Fruit fly (Drosophila melanogaster) whole organism, embryonic: Measurements from ENCODE around the gene Gr5a.

Experiments
- Ada2b ChIP-seq: fragments of 200-800 bp; sonication (Bioruptor generic); IDR thresholded peaks from 2 replicates; pipeline ENCODE4 v1.3.6; 2022; ENCODE audit warnings: missing biosample characterization, missing genetic modification characterization
- Bteb2 ChIP-seq: fragments of 200-800 bp; sonication (Bioruptor generic); optimal IDR thresholded peaks from 2 replicates; lab custom pipeline; 2016; ENCODE audit warnings: missing biosample characterization, missing genetic modification characterization
- CG1024 ChIP-seq: fragments of 200-800 bp; sonication (Bioruptor generic); IDR thresholded peaks from 2 replicates; pipeline ENCODE4 v1.3.6; 2022; ENCODE audit warnings: missing biosample characterization, missing genetic modification characterization
- CG11085 ChIP-seq: fragments of 200-800 bp; sonication (Bioruptor generic); IDR thresholded peaks from 2 replicates; pipeline ENCODE4 v1.3.6; 2022; ENCODE audit warnings: missing biosample characterization, missing genetic modification characterization
- CG11723 ChIP-seq: fragments of 200-800 bp; sonication (Bioruptor generic); optimal IDR thresholded peaks from 2 replicates; lab custom pipeline; 2017; ENCODE audit warnings: missing biosample characterization, mild to moderate bottlenecking, missing genetic modification characterization
- CG12942 ChIP-seq: fragments of 200-800 bp; sonication (Bioruptor generic); optimal IDR thresholded peaks from 3 replicates; lab custom pipeline; 2016; ENCODE audit warnings: missing biosample characterization, missing genetic modification characterization
- CG15269 ChIP-seq: fragments of 200-800 bp; sonication (Bioruptor generic); optimal IDR thresholded peaks from 2 replicates; lab custom pipeline; 2018; ENCODE audit warnings: missing biosample characterization, mild to moderate bottlenecking, missing genetic modification characterization, moderate library complexity
- CG15601 ChIP-seq: fragments of 200-800 bp; sonication (Bioruptor generic); optimal IDR thresholded peaks from 3 replicates; lab custom pipeline; 2019; ENCODE audit warnings: missing biosample characterization, mild to moderate bottlenecking, missing genetic modification characterization, moderate library complexity
- CG17328 ChIP-seq: fragments of 200-800 bp; sonication (Bioruptor generic); IDR thresholded peaks from 2 replicates; pipeline ENCODE4 v1.3.6; 2022; ENCODE audit warnings: missing biosample characterization, missing genetic modification characterization
- CG17829 ChIP-seq: fragments of 200-800 bp; optimal IDR thresholded peaks from 2 replicates; lab custom pipeline; 2019; ENCODE audit warnings: missing biosample characterization, mild to moderate bottlenecking, missing genetic modification characterization, moderate library complexity
- CG18262 ChIP-seq: fragments of 200-800 bp; optimal IDR thresholded peaks from 3 replicates; lab custom pipeline; 2019; ENCODE audit warnings: missing biosample characterization, mild to moderate bottlenecking, missing genetic modification characterization, moderate library complexity
- CG30020 ChIP-seq: fragments of 200-800 bp; optimal IDR thresholded peaks from 2 replicates; lab custom pipeline; 2019; ENCODE audit warnings: missing biosample characterization, mild to moderate bottlenecking, missing genetic modification characterization, moderate library complexity
- CG33557 ChIP-seq: fragments of 200-800 bp; sonication (Bioruptor generic); optimal IDR thresholded peaks from 2 replicates; lab custom pipeline; 2019; ENCODE audit warnings: missing biosample characterization, mild to moderate bottlenecking, missing genetic modification characterization, moderate library complexity
- CG34422 ChIP-seq: fragments of 200-800 bp; sonication (Bioruptor generic); IDR thresholded peaks from 3 replicates; pipeline ENCODE4 v1.3.6; 2022; ENCODE audit warnings: missing biosample characterization, missing genetic modification characterization
- CG4404 ChIP-seq: fragments of 200-800 bp; sonication (Bioruptor generic); IDR thresholded peaks from 2 replicates; pipeline ENCODE4 v1.3.6; 2022; ENCODE audit warnings: missing biosample characterization, missing genetic modification characterization
- CG6683 ChIP-seq: fragments of 200-800 bp; sonication (Bioruptor generic); optimal IDR thresholded peaks from 2 replicates; lab custom pipeline; 2017; ENCODE audit warnings: missing biosample characterization, mild to moderate bottlenecking, missing genetic modification characterization, missing genetic modification reagents
- CG6854 ChIP-seq: fragments of 200-800 bp; sonication (Bioruptor generic); optimal IDR thresholded peaks from 3 replicates; lab custom pipeline; 2017; ENCODE audit warnings: missing biosample characterization, mild to moderate bottlenecking, missing genetic modification characterization
- CG8089 ChIP-seq: fragments of 200-800 bp; sonication (Bioruptor generic); optimal IDR thresholded peaks from 3 replicates; lab custom pipeline; 2016; ENCODE audit warnings: missing biosample characterization, missing genetic modification characterization
- CG9215 ChIP-seq: fragments of 200-800 bp; sonication (Bioruptor generic); IDR thresholded peaks from 2 replicates; pipeline ENCODE4 v1.3.6; 2022; ENCODE audit warnings: missing biosample characterization, missing genetic modification characterization
- CG9727 ChIP-seq: fragments of 200-800 bp; sonication (Bioruptor generic); optimal IDR thresholded peaks from 3 replicates; lab custom pipeline; 2017; ENCODE audit warnings: missing biosample characterization, mild to moderate bottlenecking, missing genetic modification characterization
- D19B ChIP-seq: fragments of 200-800 bp; sonication (Bioruptor generic); optimal IDR thresholded peaks from 2 replicates; lab custom pipeline; 2017; ENCODE audit warnings: missing biosample characterization, mild to moderate bottlenecking, missing genetic modification characterization
- Deaf1 ChIP-seq: fragments of 200-800 bp; optimal IDR thresholded peaks from 3 replicates; lab custom pipeline; 2019; ENCODE audit warnings: missing biosample characterization, mild to moderate bottlenecking, missing genetic modification characterization, moderate library complexity
- Dek ChIP-seq: fragments of 200-800 bp; sonication (Bioruptor generic); optimal IDR thresholded peaks from 3 replicates; lab custom pipeline; 2019; ENCODE audit warnings: missing biosample characterization, mild to moderate bottlenecking, missing genetic modification characterization, moderate library complexity
- Doc2 ChIP-seq: fragments of 200-800 bp; sonication (Bioruptor generic); IDR thresholded peaks from 2 replicates; pipeline ENCODE4 v1.3.6; 2022; ENCODE audit warnings: missing biosample characterization, missing genetic modification characterization
- H2.0 ChIP-seq: fragments of 200-800 bp; sonication (Bioruptor generic); IDR thresholded peaks from 2 replicates; pipeline ENCODE4 v1.3.6; 2022; ENCODE audit warnings: missing biosample characterization, missing genetic modification characterization
- HLH4C ChIP-seq: fragments of 200-800 bp; sonication (Bioruptor generic); IDR thresholded peaks from 3 replicates; pipeline ENCODE4 v1.3.6; 2022; ENCODE audit warnings: missing biosample characterization, missing genetic modification characterization; ENCODE audit not compliant: partially characterized antibody
- HmgD ChIP-seq: fragments of 200-800 bp; sonication (Bioruptor generic); optimal IDR thresholded peaks from 3 replicates; lab custom pipeline; 2016; ENCODE audit warnings: missing biosample characterization, missing genetic modification characterization
- Hsf ChIP-seq: fragments of 200-800 bp; sonication (Bioruptor generic); optimal IDR thresholded peaks from 3 replicates; lab custom pipeline; 2016; ENCODE audit warnings: missing biosample characterization, missing genetic modification characterization
- MBD-R2 ChIP-seq: fragments of 200-800 bp; sonication (Bioruptor generic); IDR thresholded peaks from 2 replicates; pipeline ENCODE4 v1.3.6; 2022; ENCODE audit warnings: missing biosample characterization, missing genetic modification characterization
- NC2α ChIP-seq: fragments of 200-800 bp; sonication (Bioruptor generic); optimal IDR thresholded peaks from 2 replicates; lab custom pipeline; 2016; ENCODE audit warnings: missing biosample characterization, missing genetic modification characterization
- Sox102F ChIP-seq: fragments of 200-800 bp; sonication (Bioruptor generic); optimal IDR thresholded peaks from 2 replicates; lab custom pipeline; 2018; ENCODE audit warnings: missing biosample characterization, mild to moderate bottlenecking, missing genetic modification characterization, moderate library complexity
- Sry-β ChIP-seq: fragments of 200-800 bp; sonication (Bioruptor generic); optimal IDR thresholded peaks from 2 replicates; lab custom pipeline; 2018; ENCODE audit warnings: missing biosample characterization, mild to moderate bottlenecking, missing genetic modification characterization, moderate library complexity
- al ChIP-seq: fragments of 200-800 bp; sonication (Bioruptor generic); IDR thresholded peaks from 2 replicates; pipeline ENCODE4 v1.3.6; 2022; ENCODE audit warnings: missing biosample characterization, missing genetic modification characterization
- ase ChIP-seq: fragments of 200-800 bp; sonication (Bioruptor generic); IDR thresholded peaks from 3 replicates; pipeline ENCODE4 v1.3.6; 2022; ENCODE audit warnings: missing biosample characterization, missing genetic modification characterization
- az2 ChIP-seq: fragments of 200-800 bp; sonication (Bioruptor generic); optimal IDR thresholded peaks from 3 replicates; lab custom pipeline; 2016; ENCODE audit warnings: missing biosample characterization, missing genetic modification characterization
- gce ChIP-seq: fragments of 200-800 bp; sonication (Bioruptor generic); IDR thresholded peaks from 3 replicates; pipeline ENCODE4 v1.3.6; 2022; ENCODE audit warnings: missing biosample characterization, missing genetic modification characterization
- gem ChIP-seq: fragments of 200-800 bp; sonication (Bioruptor generic); optimal IDR thresholded peaks from 2 replicates; lab custom pipeline; 2019; ENCODE audit warnings: missing biosample characterization, mild to moderate bottlenecking, missing genetic modification characterization, moderate library complexity
- klu ChIP-seq: fragments of 200-800 bp; sonication (Bioruptor generic); IDR thresholded peaks from 2 replicates; pipeline ENCODE4 v1.3.6; 2022; ENCODE audit warnings: missing biosample characterization, missing genetic modification characterization
- kni ChIP-seq: fragments of 200-800 bp; sonication (Bioruptor generic); optimal IDR thresholded peaks from 3 replicates; lab custom pipeline; 2017; ENCODE audit warnings: mild to moderate bottlenecking, missing biosample characterization, missing genetic modification reagents, missing genetic modification characterization
- lbe ChIP-seq: fragments of 200-800 bp; sonication (Bioruptor generic); optimal IDR thresholded peaks from 2 replicates; lab custom pipeline; 2016; ENCODE audit warnings: missing biosample characterization, mild to moderate bottlenecking, missing genetic modification characterization
- maf-S ChIP-seq: fragments of 200-800 bp; sonication (Bioruptor generic); optimal IDR thresholded peaks from 2 replicates; lab custom pipeline; 2016; ENCODE audit warnings: missing biosample characterization, missing genetic modification characterization
- nom ChIP-seq: fragments of 200-800 bp; sonication (Bioruptor generic); optimal IDR thresholded peaks from 2 replicates; lab custom pipeline; 2017; ENCODE audit warnings: missing biosample characterization, missing genetic modification characterization, mild to moderate bottlenecking, moderate library complexity, missing genetic modification reagents
- pum ChIP-seq: fragments of 200-800 bp; sonication (Bioruptor generic); optimal IDR thresholded peaks from 2 replicates; lab custom pipeline; 2016; ENCODE audit warnings: missing biosample characterization, missing genetic modification characterization
- sens-2 ChIP-seq: fragments of 200-800 bp; sonication (Bioruptor generic); IDR thresholded peaks from 2 replicates; pipeline ENCODE4 v1.3.6; 2022; ENCODE audit warnings: missing biosample characterization, missing genetic modification characterization
- slou ChIP-seq: fragments of 200-800 bp; sonication (Bioruptor generic); optimal IDR thresholded peaks from 3 replicates; lab custom pipeline; 2016; ENCODE audit warnings: missing biosample characterization, missing genetic modification characterization
- so ChIP-seq: fragments of 200-800 bp; sonication (Bioruptor generic); IDR thresholded peaks from 3 replicates; pipeline ENCODE4 v1.3.6; 2022; ENCODE audit warnings: missing biosample characterization, missing genetic modification characterization
- sug ChIP-seq: fragments of 200-800 bp; optimal IDR thresholded peaks from 2 replicates; lab custom pipeline; 2019; ENCODE audit warnings: missing biosample characterization, mild to moderate bottlenecking, missing genetic modification characterization, moderate library complexity
- ttk ChIP-seq: fragments of 200-800 bp; sonication (Bioruptor generic); IDR thresholded peaks from 2 replicates; pipeline ENCODE4 v2.1.2; 2022; ENCODE audit warnings: missing biosample characterization, missing genetic modification characterization
- wor ChIP-seq: fragments of 200-800 bp; sonication (Bioruptor generic); IDR thresholded peaks from 2 replicates; pipeline ENCODE4 v1.3.6; 2022; ENCODE audit warnings: missing biosample characterization, missing genetic modification characterization

Gene Gr5a

DNA sequence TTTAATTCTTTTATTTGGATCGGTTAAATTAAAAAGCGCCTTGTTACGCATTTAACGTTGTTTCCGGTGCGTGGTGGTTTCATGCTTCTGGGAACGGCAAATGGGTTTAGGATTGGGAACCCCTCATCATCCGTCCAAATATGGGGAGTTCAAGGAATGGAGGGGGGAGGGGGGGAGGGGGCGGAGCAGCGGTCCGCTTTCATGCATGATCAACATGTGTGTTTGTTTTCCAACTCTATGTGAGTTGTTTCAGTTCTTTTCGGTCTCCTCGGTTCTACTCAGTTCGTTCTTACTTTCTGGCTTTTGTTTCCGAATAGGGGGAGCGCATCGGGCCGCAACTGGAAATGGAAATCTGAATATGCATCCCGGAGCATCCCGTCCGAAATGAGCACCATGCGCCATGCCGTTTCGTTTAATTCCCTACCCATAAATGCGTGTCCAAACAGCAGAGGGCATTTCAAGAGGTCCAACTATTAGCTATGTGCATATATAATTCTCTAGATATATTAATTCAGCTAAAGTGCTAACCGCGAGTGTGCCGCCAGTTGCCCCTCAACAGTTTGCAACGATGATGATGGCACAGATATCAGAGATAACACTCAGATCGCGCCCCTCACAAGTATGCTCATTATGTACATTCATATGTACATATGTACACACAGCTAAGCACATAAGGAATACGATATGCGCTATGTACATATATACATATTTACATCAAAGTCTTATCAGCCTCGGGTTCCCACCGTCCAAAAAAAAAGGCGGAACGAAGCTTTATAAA is 2.8 kb upstream of the Gr5a start (continued):
- peak; percentile 72 for TF ChIP-seq slou
- peak; percentile 59; the same call in 1 of the 2 replicates for TF ChIP-seq MBD-R2 (GFP tag; lab: Robert Waterston, UW)
- peak; percentile 92 for TF ChIP-seq CG1024
- peak; percentile 29; the same call in 1 of the 2 replicates for TF ChIP-seq CG4404 (GFP tag; lab: Robert Waterston, UW)
- TF ChIP-seq CG12942 (GFP tag; lab: Kevin White, UChicago): peak; percentile 81
- peak; percentile 95; the same call in 2 of the 3 replicates for TF ChIP-seq gce
- TF ChIP-seq az2 (GFP tag; lab: Kevin White, UChicago): peak; percentile 48
- TF ChIP-seq CG6683 (GFP tag; lab: Kevin White, UChicago): peak; percentile 91
- TF ChIP-seq kni: peak; percentile 99
- TF ChIP-seq HmgD: peak; percentile 62
- peak; percentile 98 for TF ChIP-seq CG33557 (GFP tag; lab: Kevin White, UChicago)
- TF ChIP-seq Dek: peak; percentile 92
- TF ChIP-seq lbe (GFP tag; lab: Kevin White, UChicago): peak; percentile 57
- peak; percentile 39 for TF ChIP-seq nom (GFP tag; lab: Kevin White, UChicago)
- peak; percentile 82 for TF ChIP-seq CG18262 (tag; lab: Kevin White, UChicago)
- TF ChIP-seq CG15601: peak; percentile 98
- TF ChIP-seq NC2α (GFP tag; lab: Kevin White, UChicago): peak; percentile 94
- peak; percentile 67 for TF ChIP-seq H2.0 (GFP tag; lab: Robert Waterston, UW)
- peak; percentile 49 for TF ChIP-seq Deaf1 (tag; lab: Kevin White, UChicago)
- TF ChIP-seq Ada2b: peak; percentile 68
- TF ChIP-seq ase: peak; percentile 71; the same call in 2 of the 3 replicates
- 0 out of 2 replicates have a peak, but pooled peaks have one; percentile 28 for TF ChIP-seq klu
- peak; percentile 52 for TF ChIP-seq D19B
- TF ChIP-seq HLH4C: no peak
- peak; percentile 85 for TF ChIP-seq sens-2 (GFP tag; lab: Robert Waterston, UW)
- peak; percentile 77 for TF ChIP-seq Sry-β
- TF ChIP-seq CG11723: peak; percentile 90
- peak; percentile 16; the same call in 1 of the 2 replicates for TF ChIP-seq al (GFP tag; lab: Robert Waterston, UW)
- peak; percentile 94 for TF ChIP-seq CG8089 (GFP tag; lab: Kevin White, UChicago)
- TF ChIP-seq Bteb2 (GFP tag; lab: Kevin White, UChicago): peak; percentile 87
- TF ChIP-seq maf-S: peak; percentile 90
- TF ChIP-seq CG17328 (GFP tag; lab: Robert Waterston, UW): peak; percentile 90
- peak; percentile 46; the same call in 1 of the 2 replicates for TF ChIP-seq ttk (GFP tag; lab: Robert Waterston, UW)
- peak; percentile 33 for TF ChIP-seq CG30020 (tag; lab: Kevin White, UChicago)
- TF ChIP-seq so (GFP tag; lab: Robert Waterston, UW): peak; percentile 92; the same call in 2 of the 3 replicates
- peak; percentile 94 for TF ChIP-seq CG9727 (GFP tag; lab: Kevin White, UChicago)
- peak; percentile 92 for TF ChIP-seq gem (tag; lab: Kevin White, UChicago)
- peak; percentile 74; the same call in 2 of the 3 replicates for TF ChIP-seq CG34422
- TF ChIP-seq CG11085 (GFP tag; lab: Robert Waterston, UW): peak; percentile 69; the same call in 1 of the 2 replicates
- peak; percentile 94 for TF ChIP-seq CG15269 (tag; lab: Kevin White, UChicago)
- no peak for TF ChIP-seq Doc2 (GFP tag; lab: Robert Waterston, UW)
- TF ChIP-seq wor (GFP tag; lab: Robert Waterston, UW): peak; percentile 42; the same call in 1 of the 2 replicates
- peak; percentile 74 for TF ChIP-seq CG17829 (tag; lab: Kevin White, UChicago)
- peak; percentile 86 for TF ChIP-seq Sox102F (GFP tag; lab: Kevin White, UChicago)
- TF ChIP-seq sug (tag; lab: Kevin White, UChicago): peak; percentile 72
- peak; percentile 84 for TF ChIP-seq pum (GFP tag; lab: Kevin White, UChicago)
- peak; percentile 15; the same call in 1 of the 2 replicates for TF ChIP-seq CG9215
- peak; percentile 78 for TF ChIP-seq Hsf (GFP tag; lab: Kevin White, UChicago)
- peak; percentile 93 for TF ChIP-seq CG6854
